Worm (Caenorhabditis elegans) whole organism, late embryonic: ENCODE data around the gene lgc-23.

Experiments used
- C08G9.2 ChIP-seq: sonication (generic microtip); optimal IDR thresholded peaks from 2 replicates; lab custom pipeline; 2016; ENCODE audit warnings: mild to moderate bottlenecking, missing genetic modification characterization, moderate library complexity, missing compliant biosample characterization
- C38D4.7 ChIP-seq: fragments of 200-800 bp; sonication (Bioruptor generic); optimal IDR thresholded peaks from 2 replicates; lab custom pipeline; 2018; ENCODE audit warnings: mild to moderate bottlenecking, missing genetic modification characterization, moderate library complexity, missing compliant biosample characterization
- K09A11.1 ChIP-seq: sonication (generic microtip); optimal IDR thresholded peaks from 2 replicates; lab custom pipeline; 2017; ENCODE audit warnings: antibody characterized with exemption, mild to moderate bottlenecking, missing genetic modification characterization, missing compliant biosample characterization; ENCODE audit not compliant: insufficient read depth
- T23F11.4 ChIP-seq: fragments of 200-800 bp; sonication (Bioruptor generic); optimal IDR thresholded peaks from 2 replicates; lab custom pipeline; 2018; ENCODE audit warnings: mild to moderate bottlenecking, missing genetic modification characterization, missing compliant biosample characterization
- ama-1 ChIP-seq: fragments of 150-350 bp; optimal IDR thresholded peaks from 2 replicates; lab custom pipeline; 2014
- ceh-14 ChIP-seq: sonication (generic microtip); optimal IDR thresholded peaks from 2 replicates; lab custom pipeline; 2016; ENCODE audit warnings: missing genotype, missing genetic modification characterization, missing compliant biosample characterization
- ceh-19 ChIP-seq: fragments of 200-800 bp; sonication (Bioruptor generic); optimal IDR thresholded peaks from 2 replicates; lab custom pipeline; 2018; ENCODE audit warnings: mild to moderate bottlenecking, missing genetic modification characterization, missing compliant biosample characterization
- ceh-2 ChIP-seq: sonication (generic microtip); optimal IDR thresholded peaks from 2 replicates; lab custom pipeline; 2016; ENCODE audit warnings: missing genotype, missing genetic modification characterization, missing compliant biosample characterization
- ceh-24 ChIP-seq: sonication (generic microtip); optimal IDR thresholded peaks from 2 replicates; lab custom pipeline; 2016; ENCODE audit warnings: mild to moderate bottlenecking, missing genetic modification characterization, missing compliant biosample characterization
- ceh-34 ChIP-seq: sonication (generic microtip); optimal IDR thresholded peaks from 2 replicates; lab custom pipeline; 2016; ENCODE audit warnings: mild to moderate bottlenecking, missing genetic modification characterization, missing compliant biosample characterization
- dve-1 ChIP-seq: sonication (generic microtip); optimal IDR thresholded peaks from 2 replicates; lab custom pipeline; 2017; ENCODE audit warnings: antibody characterized with exemption, mild to moderate bottlenecking, missing genetic modification characterization, missing compliant biosample characterization
- elt-4 ChIP-seq: sonication (generic microtip); optimal IDR thresholded peaks from 2 replicates; lab custom pipeline; 2016; ENCODE audit warnings: missing genetic modification characterization, missing compliant biosample characterization
- ets-4 ChIP-seq: sonication (generic microtip); optimal IDR thresholded peaks from 2 replicates; lab custom pipeline; 2016; ENCODE audit warnings: missing genetic modification characterization, missing compliant biosample characterization
- eyg-1 ChIP-seq: sonication (generic microtip); optimal IDR thresholded peaks from 2 replicates; lab custom pipeline; 2016; ENCODE audit warnings: missing genotype, missing genetic modification characterization, missing compliant biosample characterization
- fkh-10 ChIP-seq: fragments of 150-350 bp; optimal IDR thresholded peaks from 2 replicates; lab custom pipeline; 2014; ENCODE audit warnings: missing biosample characterization, missing genetic modification reagents, missing genetic modification characterization
- fkh-6 ChIP-seq: sonication (generic microtip); optimal IDR thresholded peaks from 2 replicates; lab custom pipeline; 2016; ENCODE audit warnings: missing genetic modification characterization, missing compliant biosample characterization
- hlh-13 ChIP-seq: fragments of 200-800 bp; sonication (Bioruptor generic); optimal IDR thresholded peaks from 2 replicates; lab custom pipeline; 2018; ENCODE audit warnings: mild to moderate bottlenecking, missing genetic modification characterization, missing compliant biosample characterization
- hlh-15 ChIP-seq: sonication (generic microtip); optimal IDR thresholded peaks from 2 replicates; lab custom pipeline; 2016; ENCODE audit warnings: missing genetic modification characterization, missing compliant biosample characterization
- hlh-8 ChIP-seq: sonication (generic microtip); optimal IDR thresholded peaks from 2 replicates; lab custom pipeline; 2016; ENCODE audit warnings: missing genotype, missing genetic modification characterization, missing compliant biosample characterization
- lim-6 ChIP-seq: sonication (generic microtip); optimal IDR thresholded peaks from 2 replicates; lab custom pipeline; 2016; ENCODE audit warnings: missing genetic modification characterization, missing compliant biosample characterization
- mec-3 ChIP-seq: sonication (generic microtip); optimal IDR thresholded peaks from 2 replicates; lab custom pipeline; 2016; ENCODE audit warnings: borderline replicate concordance, missing genetic modification characterization, missing compliant biosample characterization
- nhr-232 ChIP-seq: sonication (generic microtip); optimal IDR thresholded peaks from 2 replicates; lab custom pipeline; 2016; ENCODE audit warnings: missing genetic modification characterization, missing compliant biosample characterization
- npax-4 ChIP-seq: sonication (generic microtip); optimal IDR thresholded peaks from 2 replicates; lab custom pipeline; 2016; ENCODE audit warnings: missing genetic modification characterization, missing compliant biosample characterization
- pat-9 ChIP-seq: fragments of 200-800 bp; sonication (Bioruptor generic); optimal IDR thresholded peaks from 2 replicates; lab custom pipeline; 2018; ENCODE audit warnings: mild to moderate bottlenecking, missing genetic modification characterization, moderate library complexity, missing compliant biosample characterization
- pax-1 ChIP-seq: fragments of 150-350 bp; optimal IDR thresholded peaks from 2 replicates; lab custom pipeline; 2014; ENCODE audit warnings: missing biosample characterization, missing genetic modification characterization
- pha-4 ChIP-seq: fragments of 150-350 bp; optimal IDR thresholded peaks from 2 replicates; lab custom pipeline; 2018; ENCODE audit warnings: missing biosample characterization, missing genetic modification reagents, missing genetic modification characterization
- pqm-1 ChIP-seq: sonication (generic microtip); optimal IDR thresholded peaks from 2 replicates; lab custom pipeline; 2016; ENCODE audit warnings: missing genetic modification characterization, missing compliant biosample characterization
- rnt-1 ChIP-seq: sonication (generic microtip); optimal IDR thresholded peaks from 2 replicates; lab custom pipeline; 2016; ENCODE audit warnings: missing genetic modification characterization, missing compliant biosample characterization
- sdc-2 ChIP-seq: sonication (generic microtip); optimal IDR thresholded peaks from 2 replicates; lab custom pipeline; 2016; ENCODE audit warnings: missing genotype, missing genetic modification characterization, missing compliant biosample characterization
- tbx-2 ChIP-seq: sonication (generic microtip); optimal IDR thresholded peaks from 2 replicates; lab custom pipeline; 2016; ENCODE audit warnings: missing genetic modification characterization, missing compliant biosample characterization
- tbx-7 ChIP-seq: sonication (generic microtip); optimal IDR thresholded peaks from 2 replicates; lab custom pipeline; 2016; ENCODE audit warnings: missing genotype, missing genetic modification characterization, missing compliant biosample characterization
- unc-3 ChIP-seq, 2 experiments: fragments of 200-800 bp in 1 of 2; sonication (Bioruptor generic) in 1 of 2; sonication (generic microtip) in 1 of 2; conservative IDR thresholded peaks in 1 of 2; optimal IDR thresholded peaks in 1 of 2; 2 replicates each; pipeline versions ENCODE4 v1.3.6 to Lab custom; 2016 to 2022; ENCODE audit warnings: missing compliant biosample characterization in 2 of 2, missing genetic modification characterization in 2 of 2, missing genetic modification reagents in 1 of 2
- unc-42 ChIP-seq: sonication (generic microtip); optimal IDR thresholded peaks from 2 replicates; lab custom pipeline; 2016; ENCODE audit warnings: missing genotype, missing genetic modification characterization, missing compliant biosample characterization
- unc-55 ChIP-seq: sonication (generic microtip); optimal IDR thresholded peaks from 2 replicates; lab custom pipeline; 2017; ENCODE audit warnings: missing biosample characterization, missing genetic modification reagents, missing genetic modification characterization
- zip-5 ChIP-seq: sonication (generic microtip); optimal IDR thresholded peaks from 2 replicates; lab custom pipeline; 2016; ENCODE audit warnings: missing genetic modification characterization, missing compliant biosample characterization
- ztf-16 ChIP-seq: sonication (generic microtip); optimal IDR thresholded peaks from 2 replicates; lab custom pipeline; 2017; ENCODE audit warnings: missing genetic modification characterization, missing compliant biosample characterization

The lgc-23 gene

ce11 chrX:12025070-12025789, 39.8 kb upstream of the lgc-23 start, which contains the start of gene B0198.2:
Gene B0198.2, plus strand, starts transcription at chrX:12025739.
- TF ChIP-seq unc-3 (GFP tag; conservative IDR thresholded peaks at IDR 0.05; lab: Robert Waterston, UW) (no peak), unc-3 (tag; optimal IDR thresholded peaks at IDR 0.05; lab: Kevin White, UChicago) (no peak), sdc-2 (tag; lab: Kevin White, UChicago) (no peak), ets-4 (tag; lab: Kevin White, UChicago) (no peak), C38D4.7 (GFP tag; lab: Kevin White, UChicago) (no peak), ceh-2 (tag; lab: Kevin White, UChicago) (no peak), ceh-34 (tag; lab: Kevin White, UChicago) (no peak), C08G9.2 (tag; lab: Kevin White, UChicago) (no peak), K09A11.1 (tag; lab: Kevin White, UChicago) (no peak), hlh-13 (no peak), fkh-6 (tag; lab: Kevin White, UChicago) (no peak), ama-1 (no peak), eyg-1 (no peak), unc-55 (GFP tag; lab: Kevin White, UChicago) (no peak), ceh-14 (tag; lab: Kevin White, UChicago) (no peak), pha-4 (tag; lab: Kevin White, UChicago) (no peak), tbx-7 (tag; lab: Kevin White, UChicago) (no peak), nhr-232 (tag; lab: Kevin White, UChicago) (no peak), hlh-15 (tag; lab: Kevin White, UChicago) (no peak)

ce11 chrX:12033937-12034336, 31.1 kb upstream of the lgc-23 start, which contains the start of gene tsp-20:
Gene tsp-20, minus strand, starts transcription at chrX:12034037.
- TF ChIP-seq npax-4 = no peak
- no peak for TF ChIP-seq ceh-19 (GFP tag; lab: Kevin White, UChicago)
- no peak for TF ChIP-seq C38D4.7 (GFP tag; lab: Kevin White, UChicago)
- no peak for TF ChIP-seq pax-1
- no peak for TF ChIP-seq hlh-8
- TF ChIP-seq fkh-10 = no peak
- no peak for TF ChIP-seq pat-9 (tag; lab: Kevin White, UChicago)
- TF ChIP-seq ceh-14 (tag; lab: Kevin White, UChicago) = no peak
- TF ChIP-seq zip-5 (tag; lab: Kevin White, UChicago) = no peak
- TF ChIP-seq eyg-1 = no peak
- no peak for TF ChIP-seq tbx-7 (tag; lab: Kevin White, UChicago)
- no peak for TF ChIP-seq T23F11.4 (GFP tag; lab: Kevin White, UChicago)
- no peak for TF ChIP-seq pqm-1 (tag; lab: Kevin White, UChicago)
- TF ChIP-seq tbx-2 (tag; lab: Kevin White, UChicago) = no peak
- no peak for TF ChIP-seq nhr-232 (tag; lab: Kevin White, UChicago)
- TF ChIP-seq unc-55 (GFP tag; lab: Kevin White, UChicago) = no peak
- TF ChIP-seq, all 69 proteins: peak for 0

ce11 chrX:12034661-12035060, 30.3 kb upstream of the lgc-23 start:
- no peak for TF ChIP-seq mec-3 (tag; lab: Kevin White, UChicago)
- no peak for TF ChIP-seq dve-1 (tag; lab: Kevin White, UChicago)
- no peak for TF ChIP-seq T23F11.4 (GFP tag; lab: Kevin White, UChicago)
- TF ChIP-seq fkh-10 = no peak
- TF ChIP-seq C08G9.2 (tag; lab: Kevin White, UChicago) = no peak
- no peak for TF ChIP-seq ceh-24 (tag; lab: Kevin White, UChicago)
- TF ChIP-seq lim-6 (tag; lab: Kevin White, UChicago) = no peak
- TF ChIP-seq ztf-16 (tag; lab: Kevin White, UChicago) = no peak
- TF ChIP-seq rnt-1 (tag; lab: Kevin White, UChicago) = no peak
- no peak for TF ChIP-seq fkh-6 (tag; lab: Kevin White, UChicago)
- no peak for TF ChIP-seq elt-4
- TF ChIP-seq unc-42 (tag; lab: Kevin White, UChicago) = no peak
- no peak for TF ChIP-seq ceh-2 (tag; lab: Kevin White, UChicago)
